Worm (Caenorhabditis elegans) whole organism, mixed stage, embryonic: ENCODE results near the gene srbc-79.

Experiments
- ceh-83 ChIP-seq: fragments of 200-800 bp; sonication (Bioruptor generic); optimal IDR thresholded peaks from 2 replicates; lab custom pipeline; 2018; ENCODE audit warnings: mild to moderate bottlenecking, missing genetic modification characterization, missing compliant biosample characterization
- elt-1 ChIP-seq: sonication (generic microtip); optimal IDR thresholded peaks from 2 replicates; lab custom pipeline; 2017; ENCODE audit warnings: missing genetic modification characterization, mild to moderate bottlenecking, missing compliant biosample characterization, antibody characterized with exemption, moderate library complexity, borderline replicate concordance; ENCODE audit not compliant: insufficient read depth
- lsy-2 ChIP-seq: fragments of 150-350 bp; optimal IDR thresholded peaks from 2 replicates; lab custom pipeline; 2014; ENCODE audit warnings: missing biosample characterization, missing genetic modification characterization
- nhr-12 ChIP-seq: fragments of 150-350 bp; optimal IDR thresholded peaks from 2 replicates; lab custom pipeline; 2014; ENCODE audit warnings: missing biosample characterization, missing genetic modification characterization
- nhr-237 ChIP-seq: fragments of 150-350 bp; optimal IDR thresholded peaks from 2 replicates; lab custom pipeline; 2014; ENCODE audit warnings: missing biosample characterization, missing genetic modification characterization
- nhr-28 ChIP-seq: fragments of 150-350 bp; optimal IDR thresholded peaks from 2 replicates; lab custom pipeline; 2014; ENCODE audit warnings: missing biosample characterization, missing genetic modification characterization
- nhr-76 ChIP-seq: sonication (generic microtip); optimal IDR thresholded peaks from 2 replicates; lab custom pipeline; 2017; ENCODE audit warnings: missing biosample characterization, missing genetic modification characterization
- snpc-4 ChIP-seq: fragments of 150-350 bp; optimal IDR thresholded peaks from 2 replicates; lab custom pipeline; 2014; ENCODE audit warnings: missing biosample characterization, missing genetic modification characterization
- sptf-1 ChIP-seq: sonication (generic microtip); optimal IDR thresholded peaks from 2 replicates; lab custom pipeline; 2017; ENCODE audit warnings: mild to moderate bottlenecking, missing genetic modification characterization, moderate library complexity, missing compliant biosample characterization
- ztf-11 ChIP-seq: fragments of 150-350 bp; optimal IDR thresholded peaks from 2 replicates; lab custom pipeline; 2014; ENCODE audit warnings: missing biosample characterization, missing genetic modification characterization

DNA sequence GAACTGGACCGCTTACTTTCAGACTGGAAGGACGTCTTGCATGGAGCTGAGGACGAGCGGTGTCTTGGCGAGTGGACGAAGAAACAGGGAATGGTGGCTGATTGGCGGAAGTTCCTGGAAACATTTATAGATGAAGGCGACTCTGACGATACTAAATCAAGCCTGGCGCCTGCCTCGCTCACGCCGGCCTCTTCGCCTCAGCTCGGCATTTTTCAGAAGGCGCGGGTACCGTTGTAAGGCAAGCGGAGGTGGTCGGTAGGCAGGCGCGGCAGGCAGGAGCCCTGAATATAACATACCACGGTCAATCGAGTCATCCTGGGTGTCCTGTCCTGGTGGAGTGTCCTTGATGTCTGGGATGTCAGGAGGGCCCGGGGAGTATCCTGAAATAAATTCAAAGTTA is 46.4 kb downstream of the srbc-79 start:
- TF ChIP-seq ztf-11 (no peak), nhr-28 (tag; lab: Kevin White, UChicago) (no peak), elt-1 (tag; lab: Kevin White, UChicago) (no peak), sptf-1 (tag; lab: Kevin White, UChicago) (no peak), nhr-12 (no peak), ceh-83 (GFP tag; lab: Kevin White, UChicago) (no peak), nhr-76 (tag; lab: Kevin White, UChicago) (no peak), snpc-4 (tag; lab: Kevin White, UChicago) (no peak), lsy-2 (tag; lab: Kevin White, UChicago) (no peak), nhr-237 (tag; lab: Kevin White, UChicago) (no peak)
